Worm (Caenorhabditis elegans) whole organism, L2 larva: ENCODE measurements around the gene fbxl-4.
A peak's percentile ranks its signal among the peaks of the same experiment; 100 is the strongest.

Experiments
- C34F6.9 ChIP-seq: fragments of 150-350 bp; optimal IDR thresholded peaks from 2 replicates; lab custom pipeline; 2014; ENCODE audit warnings: missing biosample characterization, missing genetic modification characterization
- F13H6.1 ChIP-seq: sonication (generic microtip); optimal IDR thresholded peaks from 2 replicates; lab custom pipeline; 2016; ENCODE audit warnings: missing genetic modification characterization, missing compliant biosample characterization
- R02D3.7 ChIP-seq: fragments of 150-350 bp; optimal IDR thresholded peaks from 2 replicates; lab custom pipeline; 2014; ENCODE audit warnings: missing biosample characterization, missing genetic modification characterization
- aly-2 ChIP-seq: fragments of 150-350 bp; optimal IDR thresholded peaks from 2 replicates; lab custom pipeline; 2014; ENCODE audit warnings: missing biosample characterization, missing genetic modification characterization
- ama-1 ChIP-seq: fragments of 150-350 bp; optimal IDR thresholded peaks from 2 replicates; lab custom pipeline; 2018; ENCODE audit warnings: inconsistent platforms
- blmp-1 ChIP-seq: sonication (generic microtip); optimal IDR thresholded peaks from 2 replicates; lab custom pipeline; 2017; ENCODE audit warnings: missing genetic modification characterization, mild to moderate bottlenecking, missing compliant biosample characterization, antibody characterized with exemption, moderate library complexity; ENCODE audit not compliant: insufficient read depth
- ceh-16 ChIP-seq: fragments of 150-350 bp; optimal IDR thresholded peaks from 2 replicates; lab custom pipeline; 2014; ENCODE audit warnings: missing biosample characterization, missing genetic modification characterization
- ceh-82 ChIP-seq: fragments of 150-350 bp; optimal IDR thresholded peaks from 2 replicates; lab custom pipeline; 2014; ENCODE audit warnings: missing biosample characterization, missing genetic modification characterization
- crh-2 ChIP-seq: sonication (generic microtip); optimal IDR thresholded peaks from 2 replicates; lab custom pipeline; 2017; ENCODE audit warnings: missing biosample characterization, missing genetic modification characterization
- dmd-4 ChIP-seq: sonication (generic microtip); optimal IDR thresholded peaks from 2 replicates; lab custom pipeline; 2017; ENCODE audit warnings: missing biosample characterization, missing genetic modification characterization
- egl-27 ChIP-seq: sonication (generic microtip); optimal IDR thresholded peaks from 3 replicates; lab custom pipeline; 2017; ENCODE audit warnings: missing biosample characterization, missing genetic modification reagents, missing genetic modification characterization
- elt-1 ChIP-seq: fragments of 150-350 bp; optimal IDR thresholded peaks from 2 replicates; lab custom pipeline; 2014; ENCODE audit warnings: missing biosample characterization, missing genetic modification characterization
- elt-3 ChIP-seq: sonication (generic microtip); optimal IDR thresholded peaks from 2 replicates; lab custom pipeline; 2017; ENCODE audit warnings: missing biosample characterization, missing genetic modification characterization
- fos-1 ChIP-seq: fragments of 150-350 bp; optimal IDR thresholded peaks from 2 replicates; lab custom pipeline; 2014; ENCODE audit warnings: missing biosample characterization, missing genetic modification characterization
- gmeb-1 ChIP-seq: fragments of 150-350 bp; optimal IDR thresholded peaks from 2 replicates; lab custom pipeline; 2014; ENCODE audit warnings: missing biosample characterization, missing genetic modification characterization
- lin-11 ChIP-seq: fragments of 150-350 bp; sonication (generic microtip); optimal IDR thresholded peaks from 2 replicates; lab custom pipeline; 2014; ENCODE audit warnings: missing biosample characterization, missing genetic modification characterization, inconsistent platforms, mixed read lengths
- lin-13 ChIP-seq: fragments of 150-350 bp; optimal IDR thresholded peaks from 2 replicates; lab custom pipeline; 2014; ENCODE audit warnings: missing biosample characterization, missing genetic modification reagents, missing genetic modification characterization
- lsy-2 ChIP-seq, 2 experiments: fragments of 150-350 bp in 1 of 2; sonication (generic microtip) in 1 of 2; optimal IDR thresholded peaks; 2 replicates each; lab custom pipeline; 2014 to 2017; ENCODE audit warnings: missing biosample characterization in 2 of 2, missing genetic modification characterization in 2 of 2
- mab-5 ChIP-seq: fragments of 150-350 bp; optimal IDR thresholded peaks from 2 replicates; lab custom pipeline; 2014; ENCODE audit warnings: missing biosample characterization, missing genetic modification characterization
- mbf-1 ChIP-seq: sonication (generic microtip); optimal IDR thresholded peaks from 2 replicates; lab custom pipeline; 2017; ENCODE audit warnings: missing biosample characterization, missing genetic modification characterization
- mdl-1 ChIP-seq, 2 experiments: fragments of 150-350 bp in 1 of 2; sonication (generic microtip) in 1 of 2; optimal IDR thresholded peaks; 2 replicates each; lab custom pipeline; 2017; ENCODE audit warnings: missing biosample characterization in 2 of 2, missing genetic modification characterization in 2 of 2
- nhr-10 ChIP-seq: sonication (generic microtip); optimal IDR thresholded peaks from 2 replicates; lab custom pipeline; 2017; ENCODE audit warnings: missing biosample characterization, missing genetic modification characterization
- nhr-12 ChIP-seq: fragments of 150-350 bp; optimal IDR thresholded peaks from 2 replicates; lab custom pipeline; 2014; ENCODE audit warnings: missing biosample characterization, missing genetic modification characterization
- nhr-129 ChIP-seq: fragments of 150-350 bp; optimal IDR thresholded peaks from 2 replicates; lab custom pipeline; 2014; ENCODE audit warnings: missing biosample characterization, missing genetic modification characterization
- nhr-237 ChIP-seq: fragments of 150-350 bp; optimal IDR thresholded peaks from 2 replicates; lab custom pipeline; 2014; ENCODE audit warnings: missing biosample characterization, missing genetic modification characterization
- nhr-25 ChIP-seq: fragments of 150-350 bp; sonication (generic microtip); optimal IDR thresholded peaks from 3 replicates; lab custom pipeline; 2014; ENCODE audit warnings: missing biosample characterization, missing genetic modification characterization
- nhr-6 ChIP-seq: fragments of 150-350 bp; optimal IDR thresholded peaks from 2 replicates; lab custom pipeline; 2014; ENCODE audit warnings: missing biosample characterization, missing genetic modification characterization
- sem-4 ChIP-seq: fragments of 150-350 bp; optimal IDR thresholded peaks from 2 replicates; lab custom pipeline; 2014; ENCODE audit warnings: missing biosample characterization, missing genetic modification reagents, missing genetic modification characterization
- skn-1 ChIP-seq: sonication (generic microtip); optimal IDR thresholded peaks from 2 replicates; lab custom pipeline; 2017; ENCODE audit warnings: missing biosample characterization, missing genetic modification characterization
- sma-3 ChIP-seq: sonication (generic microtip); optimal IDR thresholded peaks from 2 replicates; lab custom pipeline; 2016; ENCODE audit warnings: missing genetic modification reagents, missing genetic modification characterization, missing compliant biosample characterization
- sma-9 ChIP-seq, 2 experiments: fragments of 150-350 bp in 1 of 2; sonication (generic microtip) in 1 of 2; optimal IDR thresholded peaks; 2 replicates each; lab custom pipeline; 2014 to 2016; ENCODE audit warnings: missing genetic modification characterization in 2 of 2, mild to moderate bottlenecking in 1 of 2, missing biosample characterization in 1 of 2, missing compliant biosample characterization in 1 of 2, missing genetic modification reagents in 1 of 2, moderate library complexity in 1 of 2
- unc-39 ChIP-seq: fragments of 150-350 bp; optimal IDR thresholded peaks from 2 replicates; lab custom pipeline; 2014; ENCODE audit warnings: missing biosample characterization, missing genetic modification characterization
- unc-62 ChIP-seq: fragments of 150-350 bp; optimal IDR thresholded peaks from 2 replicates; lab custom pipeline; 2014; ENCODE audit warnings: missing biosample characterization, missing genetic modification reagents, missing genetic modification characterization
- ztf-1 ChIP-seq: fragments of 200-800 bp; sonication (Bioruptor generic); conservative IDR thresholded peaks from 2 replicates; pipeline ENCODE4 v1.3.6; 2022; ENCODE audit warnings: missing genetic modification characterization, missing compliant biosample characterization

The fbxl-4 gene

ce11 chrX:6640570-6641199 is 52.1 kb downstream of the fbxl-4 start, which contains the start of gene nhr-120:
TSS of gene nhr-120 (minus strand) at chrX:6640620.
- TF ChIP-seq sma-9 (GFP tag; optimal IDR thresholded peaks at IDR 0.05; lab: Kevin White, UChicago) = peak; percentile 48
- TF ChIP-seq sma-9 (tag; optimal IDR thresholded peaks at IDR 0.05; lab: Kevin White, UChicago) = no peak
- TF ChIP-seq nhr-25 (tag; lab: Kevin White, UChicago) = peak; percentile 5
- no peak for TF ChIP-seq F13H6.1 (tag; lab: Kevin White, UChicago)
- peak; percentile 19 for TF ChIP-seq blmp-1 (tag; lab: Kevin White, UChicago)

- TF ChIP-seq ceh-16 (tag; lab: Kevin White, UChicago) (no peak), nhr-25 (tag; lab: Kevin White, UChicago) (peak; percentile 7), lsy-2 (tag; optimal IDR thresholded peaks at IDR 0.05; lab: Kevin White, UChicago) (peak in 1 of 2 experiments; percentile 54), crh-2 (tag; lab: Kevin White, UChicago) (peak; percentile 28), nhr-12 (tag; lab: Kevin White, UChicago) (no peak), F13H6.1 (tag; lab: Kevin White, UChicago) (no peak), mab-5 (tag; lab: Kevin White, UChicago) (no peak), nhr-129 (tag; lab: Kevin White, UChicago) (peak; percentile 24), C34F6.9 (tag; lab: Kevin White, UChicago) (no peak), lin-13 (GFP tag; lab: Kevin White, UChicago) (peak; percentile 21), dmd-4 (tag; lab: Kevin White, UChicago) (no peak), mbf-1 (tag; lab: Kevin White, UChicago) (no peak)
Measured at ce11 chrX:6641509-6641908, 52.9 kb downstream of the fbxl-4 start.

- TF ChIP-seq unc-62 = no peak
- TF ChIP-seq C34F6.9 (tag; lab: Kevin White, UChicago) = no peak
- no peak for TF ChIP-seq ceh-82 (tag; lab: Kevin White, UChicago)
- no peak for TF ChIP-seq aly-2 (tag; lab: Kevin White, UChicago)
- TF ChIP-seq sem-4 (tag; lab: Kevin White, UChicago) = no peak
- TF ChIP-seq crh-2 (tag; lab: Kevin White, UChicago) = peak; percentile 79
- peak in 1 of 2 experiments; percentile 32 for TF ChIP-seq lsy-2 (tag; optimal IDR thresholded peaks at IDR 0.05; lab: Kevin White, UChicago)
- no peak for TF ChIP-seq R02D3.7 (tag; lab: Kevin White, UChicago)
- TF ChIP-seq sma-3 (GFP tag; lab: Kevin White, UChicago) = peak; percentile 53
- no peak for TF ChIP-seq elt-3
- no peak for TF ChIP-seq nhr-237 (tag; lab: Kevin White, UChicago)
- TF ChIP-seq lin-11 = no peak
- TF ChIP-seq nhr-6 (tag; lab: Kevin White, UChicago) = peak; percentile 21
- TF ChIP-seq ztf-1 (GFP tag; lab: Robert Waterston, UW) = no peak
- TF ChIP-seq lin-13 (GFP tag; lab: Kevin White, UChicago) = peak; percentile 4
- TF ChIP-seq fos-1 (tag; lab: Kevin White, UChicago) = peak; percentile 30
- TF ChIP-seq skn-1 (tag; lab: Kevin White, UChicago) = peak; percentile 93
- TF ChIP-seq gmeb-1 (tag; lab: Kevin White, UChicago) = peak; percentile 40
- no peak for TF ChIP-seq mbf-1 (tag; lab: Kevin White, UChicago)
- no peak for TF ChIP-seq unc-39 (tag; lab: Kevin White, UChicago)
- peak; percentile 72 for TF ChIP-seq nhr-25 (tag; lab: Kevin White, UChicago)
- no peak for TF ChIP-seq ama-1
- no peak for TF ChIP-seq elt-1 (tag; lab: Kevin White, UChicago)
- TF ChIP-seq sma-9 (GFP tag; optimal IDR thresholded peaks at IDR 0.05; lab: Kevin White, UChicago) = peak; percentile 63
- no peak for TF ChIP-seq sma-9 (tag; optimal IDR thresholded peaks at IDR 0.05; lab: Kevin White, UChicago)
- TF ChIP-seq blmp-1 (tag; lab: Kevin White, UChicago) = peak; percentile 80
- TF ChIP-seq nhr-10 = no peak
- TF ChIP-seq egl-27 (tag; lab: Kevin White, UChicago) = peak; percentile 57
- TF ChIP-seq mdl-1 (tag; optimal IDR thresholded peaks at IDR 0.05; lab: Kevin White, UChicago) = peak in 1 of 2 experiments; percentile 41
- peak; percentile 73 for TF ChIP-seq nhr-129 (tag; lab: Kevin White, UChicago)
Measured at ce11 chrX:6642798-6643197, 54.2 kb downstream of the fbxl-4 start.
